Worm (Caenorhabditis elegans): ENCODE data around the gene ctsa-3.1.

ce11 chrII:7277257-7277656, 44.6 kb downstream of the ctsa-3.1 start:
- TF ChIP-seq W03F9.2 (tag; optimal IDR thresholded peaks at IDR 0.05): no peak
- TF ChIP-seq dao-5 (tag; optimal IDR thresholded peaks at IDR 0.05): no peak
- no peak for TF ChIP-seq him-1 (tag; optimal IDR thresholded peaks at IDR 0.05)

All from whole organism, L4/young adult.